Worm (Caenorhabditis elegans) whole organism, L4/young adult: ENCODE data around the gene Y69A2AR.16.

Experiments
- dao-5 ChIP-seq: sonication (generic microtip); optimal IDR thresholded peaks from 2 replicates; lab custom pipeline; 2016; ENCODE audit warnings: missing genotype, missing genetic modification characterization, moderate library complexity, missing compliant biosample characterization
- him-1 ChIP-seq: sonication (generic microtip); optimal IDR thresholded peaks from 2 replicates; lab custom pipeline; 2016; ENCODE audit warnings: missing genotype, missing genetic modification reagents, missing genetic modification characterization, missing compliant biosample characterization

DNA sequence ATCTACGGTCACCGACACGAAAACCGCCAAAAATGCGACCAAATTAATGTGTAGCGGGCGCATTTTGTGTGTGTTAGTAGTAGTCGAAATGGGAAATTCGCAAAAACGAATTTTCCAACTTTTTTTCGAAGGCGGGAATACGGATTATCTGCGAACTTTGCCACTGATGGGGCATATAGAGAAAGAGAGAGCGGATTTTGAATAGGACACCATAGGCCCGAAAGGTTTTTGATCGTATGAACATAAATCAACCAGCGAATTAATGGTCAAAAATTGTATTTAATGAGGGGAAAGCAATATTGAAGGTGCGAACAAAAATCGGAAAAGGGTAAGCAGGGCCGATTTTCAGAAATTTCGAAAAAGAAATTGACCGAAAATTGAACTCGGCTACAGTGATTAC lies 10.2 kb downstream of the Y69A2AR.16 start, which contains the start of gene Y69A2AR.22:
- TF ChIP-seq dao-5 (tag; lab: Kevin White, UChicago) (no peak), him-1 (tag; lab: Kevin White, UChicago) (no peak)
